Fruit fly (Drosophila melanogaster) whole organism, prepupa: Measurements from ENCODE around the gene Mst36Fb.

Experiments
- Blimp-1 ChIP-seq: fragments of 200-800 bp; sonication (Bioruptor generic); optimal IDR thresholded peaks from 3 replicates; lab custom pipeline; 2017; ENCODE audit warnings: missing biosample characterization, missing genetic modification characterization, mild to moderate bottlenecking, moderate library complexity, missing genetic modification reagents
- CG11294 ChIP-seq: fragments of 200-800 bp; sonication (Bioruptor generic); IDR thresholded peaks from 2 replicates; pipeline ENCODE4 v1.3.6; 2022; ENCODE audit warnings: missing biosample characterization, missing genetic modification characterization
- CG11762 ChIP-seq: fragments of 200-800 bp; sonication (Bioruptor generic); optimal IDR thresholded peaks from 3 replicates; lab custom pipeline; 2016; ENCODE audit warnings: missing biosample characterization, missing genetic modification characterization; ENCODE audit not compliant: insufficient read depth
- CG11902 ChIP-seq: fragments of 200-800 bp; sonication (Bioruptor generic); optimal IDR thresholded peaks from 3 replicates; lab custom pipeline; 2016; ENCODE audit warnings: missing biosample characterization, missing genetic modification characterization
- CG15336 ChIP-seq: fragments of 200-800 bp; sonication (Bioruptor generic); IDR thresholded peaks from 2 replicates; pipeline ENCODE4 v1.3.6; 2022; ENCODE audit warnings: missing biosample characterization, missing genetic modification characterization
- CG1621 ChIP-seq: fragments of 200-800 bp; sonication (Bioruptor generic); optimal IDR thresholded peaks from 3 replicates; lab custom pipeline; 2018; ENCODE audit warnings: missing biosample characterization, mild to moderate bottlenecking, missing genetic modification characterization
- CG3032 ChIP-seq: fragments of 200-800 bp; optimal IDR thresholded peaks from 2 replicates; lab custom pipeline; 2019; ENCODE audit warnings: missing biosample characterization, mild to moderate bottlenecking, missing genetic modification characterization, moderate library complexity
- CG32006 ChIP-seq: fragments of 200-800 bp; sonication (Bioruptor generic); optimal IDR thresholded peaks from 3 replicates; lab custom pipeline; 2017; ENCODE audit warnings: missing biosample characterization, mild to moderate bottlenecking, missing genetic modification characterization
- CG34406 ChIP-seq: fragments of 200-800 bp; sonication (Bioruptor generic); optimal IDR thresholded peaks from 3 replicates; lab custom pipeline; 2016; ENCODE audit warnings: missing biosample characterization, missing genetic modification characterization
- CG3919 ChIP-seq: fragments of 200-800 bp; sonication (Bioruptor generic); optimal IDR thresholded peaks from 3 replicates; lab custom pipeline; 2016; ENCODE audit warnings: missing biosample characterization, missing genetic modification characterization
- CG4318 ChIP-seq: fragments of 200-800 bp; sonication (Bioruptor generic); optimal IDR thresholded peaks from 3 replicates; lab custom pipeline; 2017; ENCODE audit warnings: missing biosample characterization, mild to moderate bottlenecking, missing genetic modification characterization
- CG6163 ChIP-seq: fragments of 200-800 bp; sonication (Bioruptor generic); IDR thresholded peaks from 3 replicates; pipeline ENCODE4 v1.3.6; 2022; ENCODE audit warnings: missing biosample characterization, missing genetic modification characterization
- CG6276 ChIP-seq: fragments of 200-800 bp; sonication (Bioruptor generic); optimal IDR thresholded peaks from 2 replicates; lab custom pipeline; 2017; ENCODE audit warnings: missing biosample characterization, mild to moderate bottlenecking, missing genetic modification characterization
- CG6854 ChIP-seq: fragments of 200-800 bp; sonication (Bioruptor generic); optimal IDR thresholded peaks from 2 replicates; lab custom pipeline; 2017; ENCODE audit warnings: missing biosample characterization, mild to moderate bottlenecking, missing genetic modification characterization
- CG7368 ChIP-seq: fragments of 200-800 bp; sonication (Bioruptor generic); optimal IDR thresholded peaks from 3 replicates; lab custom pipeline; 2016; ENCODE audit warnings: missing biosample characterization, missing genetic modification characterization
- CG8119 ChIP-seq: fragments of 200-800 bp; sonication (Bioruptor generic); IDR thresholded peaks from 3 replicates; pipeline ENCODE4 v1.3.6; 2022; ENCODE audit warnings: missing biosample characterization, missing genetic modification characterization
- CG8319 ChIP-seq: fragments of 200-800 bp; sonication (Bioruptor generic); optimal IDR thresholded peaks from 3 replicates; lab custom pipeline; 2016; ENCODE audit warnings: missing biosample characterization, missing genetic modification characterization
- CG8632 ChIP-seq: fragments of 200-800 bp; sonication (Bioruptor generic); optimal IDR thresholded peaks from 3 replicates; lab custom pipeline; 2016; ENCODE audit warnings: missing biosample characterization, missing genetic modification characterization
- Eip75B ChIP-seq: fragments of 200-800 bp; sonication (Bioruptor generic); optimal IDR thresholded peaks from 3 replicates; lab custom pipeline; 2016; ENCODE audit warnings: missing biosample characterization, missing genetic modification characterization
- Eip78C ChIP-seq: fragments of 200-800 bp; sonication (Bioruptor generic); peaks from one replicate; lab custom pipeline; 2016; ENCODE audit warnings: missing biosample characterization, missing genetic modification characterization
- Eip93F ChIP-seq: fragments of 200-800 bp; sonication (Bioruptor generic); optimal IDR thresholded peaks from 2 replicates; lab custom pipeline; 2016; ENCODE audit warnings: missing biosample characterization, mild to moderate bottlenecking, missing genetic modification characterization
- Ets21C ChIP-seq: fragments of 200-800 bp; sonication (Bioruptor generic); optimal IDR thresholded peaks from 3 replicates; lab custom pipeline; 2016; ENCODE audit warnings: missing biosample characterization, missing genetic modification characterization
- Ets96B ChIP-seq: fragments of 200-800 bp; optimal IDR thresholded peaks from 2 replicates; lab custom pipeline; 2019; ENCODE audit warnings: missing biosample characterization, mild to moderate bottlenecking, missing genetic modification characterization, moderate library complexity
- Gug ChIP-seq: fragments of 200-800 bp; sonication (Bioruptor generic); IDR thresholded peaks from 2 replicates; pipeline ENCODE4 v1.3.6; 2022; ENCODE audit warnings: missing biosample characterization, missing genetic modification characterization
- Hr39 ChIP-seq: fragments of 200-800 bp; sonication (Bioruptor generic); optimal IDR thresholded peaks from 2 replicates; lab custom pipeline; 2016; ENCODE audit warnings: missing biosample characterization, missing genetic modification characterization
- Hr4 ChIP-seq: fragments of 200-800 bp; sonication (Bioruptor generic); optimal IDR thresholded peaks from 3 replicates; lab custom pipeline; 2016; ENCODE audit warnings: missing biosample characterization, missing genetic modification characterization
- Lpt ChIP-seq: fragments of 200-800 bp; sonication (Bioruptor generic); optimal IDR thresholded peaks from 3 replicates; lab custom pipeline; 2016; ENCODE audit warnings: missing biosample characterization, missing genetic modification characterization
- Met ChIP-seq: fragments of 200-800 bp; sonication (Bioruptor generic); optimal IDR thresholded peaks from 3 replicates; lab custom pipeline; 2016; ENCODE audit warnings: missing biosample characterization, missing genetic modification characterization
- OdsH ChIP-seq: fragments of 200-800 bp; sonication (Bioruptor generic); optimal IDR thresholded peaks from 3 replicates; lab custom pipeline; 2016; ENCODE audit warnings: missing biosample characterization, missing genetic modification characterization
- Smox ChIP-seq: fragments of 200-800 bp; sonication (Bioruptor generic); optimal IDR thresholded peaks from 3 replicates; lab custom pipeline; 2016; ENCODE audit warnings: missing biosample characterization, missing genetic modification characterization
- Sox102F ChIP-seq: fragments of 200-800 bp; sonication (Bioruptor generic); optimal IDR thresholded peaks from 2 replicates; lab custom pipeline; 2016; ENCODE audit warnings: missing biosample characterization, mild to moderate bottlenecking, missing genetic modification characterization
- Sox15 ChIP-seq: fragments of 200-800 bp; sonication (Bioruptor generic); optimal IDR thresholded peaks from 3 replicates; lab custom pipeline; 2016; ENCODE audit warnings: missing biosample characterization, missing genetic modification characterization
- achi ChIP-seq: fragments of 200-800 bp; sonication (Bioruptor generic); optimal IDR thresholded peaks from 3 replicates; lab custom pipeline; 2016; ENCODE audit warnings: missing biosample characterization, missing genetic modification characterization
- acj6 ChIP-seq: fragments of 200-800 bp; sonication (Bioruptor generic); optimal IDR thresholded peaks from 3 replicates; lab custom pipeline; 2016; ENCODE audit warnings: missing biosample characterization, missing genetic modification characterization
- cyc ChIP-seq: fragments of 200-800 bp; sonication (Bioruptor generic); optimal IDR thresholded peaks from 3 replicates; lab custom pipeline; 2016; ENCODE audit warnings: missing biosample characterization, missing genetic modification characterization
- dac ChIP-seq: fragments of 200-800 bp; sonication (Bioruptor generic); optimal IDR thresholded peaks from 2 replicates; lab custom pipeline; 2017; ENCODE audit warnings: missing biosample characterization, mild to moderate bottlenecking, missing genetic modification characterization
- dsx ChIP-seq: fragments of 200-800 bp; optimal IDR thresholded peaks from 3 replicates; lab custom pipeline; 2019; ENCODE audit warnings: missing biosample characterization, mild to moderate bottlenecking, missing genetic modification characterization, moderate library complexity; ENCODE audit not compliant: poor library complexity, severe bottlenecking
- eg ChIP-seq: fragments of 200-800 bp; sonication (Bioruptor generic); IDR thresholded peaks from 3 replicates; pipeline ENCODE4 v1.3.6; 2022; ENCODE audit warnings: missing biosample characterization, missing genetic modification characterization
- esn ChIP-seq: fragments of 200-800 bp; sonication (Bioruptor generic); optimal IDR thresholded peaks from 2 replicates; lab custom pipeline; 2016; ENCODE audit warnings: missing biosample characterization, mild to moderate bottlenecking, missing genetic modification characterization, moderate library complexity
- net ChIP-seq: fragments of 200-800 bp; sonication (Bioruptor generic); optimal IDR thresholded peaks from 3 replicates; lab custom pipeline; 2016; ENCODE audit warnings: missing biosample characterization, missing genetic modification characterization
- pdm3 ChIP-seq: fragments of 200-800 bp; sonication (Bioruptor generic); optimal IDR thresholded peaks from 3 replicates; lab custom pipeline; 2016; ENCODE audit warnings: missing biosample characterization, missing genetic modification characterization
- salr ChIP-seq, 2 experiments: fragments of 200-800 bp; sonication (Bioruptor generic); optimal IDR thresholded peaks; 3 replicates each; lab custom pipeline; 2016 to 2018; ENCODE audit warnings: missing biosample characterization in 2 of 2, missing genetic modification characterization in 2 of 2, mild to moderate bottlenecking in 1 of 2
- spab ChIP-seq: fragments of 200-800 bp; sonication (Bioruptor generic); optimal IDR thresholded peaks from 2 replicates; lab custom pipeline; 2017; ENCODE audit warnings: missing biosample characterization, mild to moderate bottlenecking, missing genetic modification characterization, missing genetic modification reagents
- ss ChIP-seq, 2 experiments: fragments of 200-800 bp; sonication (Bioruptor generic); optimal IDR thresholded peaks; 2 replicates in 1 of 2; 3 replicates in 1 of 2; lab custom pipeline; 2017 to 2018; ENCODE audit warnings: mild to moderate bottlenecking in 2 of 2, missing biosample characterization in 2 of 2, missing genetic modification characterization in 2 of 2, moderate library complexity in 1 of 2
- svp ChIP-seq: fragments of 200-800 bp; sonication (Bioruptor generic); peaks from one replicate; lab custom pipeline; 2016; ENCODE audit warnings: missing biosample characterization, missing genetic modification characterization
- vri ChIP-seq: fragments of 200-800 bp; sonication (Bioruptor generic); optimal IDR thresholded peaks from 3 replicates; lab custom pipeline; 2016; ENCODE audit warnings: missing biosample characterization, mild to moderate bottlenecking, missing genetic modification characterization

The Mst36Fb gene

dm6 chr2L:18674994-18675393, at the start of gene Mst36Fb:
Gene Mst36Fb (minus strand): TSS chr2L:18675094.
- TF ChIP-seq CG8319 (GFP tag; lab: Kevin White, UChicago): no peak
- TF ChIP-seq Smox (GFP tag; lab: Kevin White, UChicago): no peak
- TF ChIP-seq Eip78C (GFP tag; lab: Kevin White, UChicago): no peak
- TF ChIP-seq cyc (GFP tag; lab: Kevin White, UChicago): no peak
- TF ChIP-seq Sox15 (GFP tag; lab: Kevin White, UChicago): no peak
- TF ChIP-seq Eip75B (GFP tag; lab: Kevin White, UChicago): no peak
- TF ChIP-seq Hr39: no peak
- no peak for TF ChIP-seq CG8632
- no peak for TF ChIP-seq eg (GFP tag; lab: Robert Waterston, UW)
- no peak for TF ChIP-seq acj6 (GFP tag; lab: Kevin White, UChicago)
- TF ChIP-seq esn: no peak
- TF ChIP-seq CG11762: no peak
- TF ChIP-seq CG34406 (GFP tag; lab: Kevin White, UChicago): no peak
- no peak for TF ChIP-seq CG11294 (GFP tag; lab: Robert Waterston, UW)

dm6 chr2L:18719583-18719982, 44.7 kb upstream of the Mst36Fb start:
- TF ChIP-seq dsx (GFP tag; lab: Kevin White, UChicago) (peak; percentile 13), Eip75B (GFP tag; lab: Kevin White, UChicago) (no peak), dac (GFP tag; lab: Kevin White, UChicago) (no peak), Eip78C (GFP tag; lab: Kevin White, UChicago) (peak; percentile 59), Gug (GFP tag; lab: Robert Waterston, UW) (no peak), CG8632 (no peak), Ets96B (no peak), CG11902 (GFP tag; lab: Kevin White, UChicago) (no peak), acj6 (GFP tag; lab: Kevin White, UChicago) (no peak), Hr4 (GFP tag; lab: Kevin White, UChicago) (peak; percentile 74), CG15336 (0 out of 2 replicates have a peak, but pooled peaks have one; percentile 19), esn (no peak), eg (GFP tag; lab: Robert Waterston, UW) (0 out of 3 replicates have a peak, but pooled peaks have one; percentile 30), CG8119 (peak; percentile 41; the same call in 1 of the 3 replicates), CG7368 (no peak), pdm3 (no peak), CG11762 (no peak), CG3032 (tag; lab: Kevin White, UChicago) (no peak), CG4318 (peak; percentile 34), CG32006 (peak; percentile 70), ss (GFP tag; optimal IDR thresholded peaks at IDR 0.05; lab: Kevin White, UChicago) (no peak), Smox (GFP tag; lab: Kevin White, UChicago) (no peak), CG3919 (no peak), Sox102F (GFP tag; lab: Kevin White, UChicago) (no peak), spab (GFP tag; lab: Kevin White, UChicago) (no peak), Met (GFP tag; lab: Kevin White, UChicago) (no peak), CG1621 (no peak), Sox15 (GFP tag; lab: Kevin White, UChicago) (no peak)

dm6 chr2L:18717365-18718011, 42.6 kb upstream of the Mst36Fb start:
- TF ChIP-seq Eip93F (GFP tag; lab: Kevin White, UChicago) (no peak), CG8319 (GFP tag; lab: Kevin White, UChicago) (no peak), CG6854 (GFP tag; lab: Kevin White, UChicago) (no peak), net (GFP tag; lab: Kevin White, UChicago) (no peak), svp (GFP tag; lab: Kevin White, UChicago) (no peak), CG8632 (no peak), esn (no peak), Eip75B (GFP tag; lab: Kevin White, UChicago) (peak; percentile 15), OdsH (peak; percentile 1), Ets21C (GFP tag; lab: Kevin White, UChicago) (no peak), dac (GFP tag; lab: Kevin White, UChicago) (no peak), CG6276 (no peak), spab (GFP tag; lab: Kevin White, UChicago) (no peak), CG6163 (GFP tag; lab: Robert Waterston, UW) (peak; percentile 60; the same call in 2 of the 3 replicates), dsx (GFP tag; lab: Kevin White, UChicago) (no peak), Lpt (GFP tag; lab: Kevin White, UChicago) (no peak), salr (GFP tag; optimal IDR thresholded peaks at IDR 0.05; lab: Kevin White, UChicago) (no peak), CG15336 (peak; percentile 32; the same call in 1 of the 2 replicates), Smox (GFP tag; lab: Kevin White, UChicago) (no peak), Gug (GFP tag; lab: Robert Waterston, UW) (no peak), Blimp-1 (GFP tag; lab: Kevin White, UChicago) (no peak), achi (GFP tag; lab: Kevin White, UChicago) (no peak), ss (GFP tag; optimal IDR thresholded peaks at IDR 0.05; lab: Kevin White, UChicago) (peak in 1 of 2 experiments; percentile 44), vri (GFP tag; lab: Kevin White, UChicago) (no peak), CG3032 (tag; lab: Kevin White, UChicago) (peak; percentile 29)
